Fruit fly (Drosophila melanogaster): ENCODE data around the gene CG45075.

The CG45075 gene

dm6 chr2L:6124815-6125214, 33.6 kb downstream of the CG45075 start, which contains the start of gene Arpc4 (continued):
- TF ChIP-seq CG11456 (GFP tag; IDR thresholded peaks at IDR 0.05) = peak; percentile 83
- no peak for TF ChIP-seq dati (GFP tag; IDR thresholded peaks at IDR 0.05)
- TF ChIP-seq Doc2 (GFP tag; IDR thresholded peaks at IDR 0.05) = no peak
- TF ChIP-seq kah (GFP tag; optimal IDR thresholded peaks at IDR 0.05) = no peak
- TF ChIP-seq CG13894 (tag; optimal IDR thresholded peaks at IDR 0.05) = no peak
- TF ChIP-seq CG2116 (GFP tag; optimal IDR thresholded peaks at IDR 0.05) = peak; percentile 65
- TF ChIP-seq Usf (GFP tag; optimal IDR thresholded peaks at IDR 0.05) = no peak
- TF ChIP-seq Trl (optimal IDR thresholded peaks at IDR 0.05) = no peak
- peak; percentile 54 for TF ChIP-seq Trl (GFP tag; optimal IDR thresholded peaks at IDR 0.05)
- peak; percentile 28; the same call in 1 of the 2 replicates for TF ChIP-seq stc (GFP tag; IDR thresholded peaks at IDR 0.05)
- no peak for TF ChIP-seq CG1832 (GFP tag; optimal IDR thresholded peaks at IDR 0.05)
- no peak for TF ChIP-seq Dfd (GFP tag; optimal IDR thresholded peaks at IDR 0.05)
- TF ChIP-seq Bteb2 (GFP tag; optimal IDR thresholded peaks at IDR 0.05) = peak; percentile 13
- TF ChIP-seq Jarid2 (GFP tag; optimal IDR thresholded peaks at IDR 0.05) = peak; percentile 29
- no peak for TF ChIP-seq wek (GFP tag; optimal IDR thresholded peaks at IDR 0.05)
- no peak for TF ChIP-seq dmrt99B (tag; optimal IDR thresholded peaks at IDR 0.05)
- no peak for TF ChIP-seq ftz-f1 (GFP tag; optimal IDR thresholded peaks at IDR 0.05)
- TF ChIP-seq CG32772 (GFP tag; IDR thresholded peaks at IDR 0.05) = peak; percentile 49
- no peak for TF ChIP-seq Meics (GFP tag; optimal IDR thresholded peaks at IDR 0.05)
- no peak for TF ChIP-seq CG13287 (GFP tag; IDR thresholded peaks at IDR 0.05; ENCODE audit: partially characterized antibody)
- TF ChIP-seq CG16813 (GFP tag; IDR thresholded peaks at IDR 0.05; ENCODE audit: partially characterized antibody) = no peak
- TF ChIP-seq CG1024 (GFP tag; IDR thresholded peaks at IDR 0.05) = peak; percentile 69
- TF ChIP-seq toy (GFP tag; IDR thresholded peaks at IDR 0.05) = no peak
- no peak for TF ChIP-seq Optix (GFP tag; IDR thresholded peaks at IDR 0.05)
- no peak for TF ChIP-seq nau (GFP tag; optimal IDR thresholded peaks at IDR 0.05)
- no peak for TF ChIP-seq Kr (GFP tag; optimal IDR thresholded peaks at IDR 0.05)
- TF ChIP-seq CG15514 (GFP tag; optimal IDR thresholded peaks at IDR 0.05) = peak; percentile 69
- TF ChIP-seq CG9437 (GFP tag; optimal IDR thresholded peaks at IDR 0.05) = no peak
- TF ChIP-seq CG31441 (GFP tag; IDR thresholded peaks at IDR 0.05) = no peak; the same call in 1 of the 2 replicates
- TF ChIP-seq lov (optimal IDR thresholded peaks at IDR 0.05) = no peak
- no peak for TF ChIP-seq lov (GFP tag; IDR thresholded peaks at IDR 0.05)
- peak; percentile 47 for TF ChIP-seq fd96Cb (tag; optimal IDR thresholded peaks at IDR 0.05)
- TF ChIP-seq CG4404 (GFP tag; IDR thresholded peaks at IDR 0.05) = no peak
- peak; percentile 23 for TF ChIP-seq Chrac-16 (GFP tag; optimal IDR thresholded peaks at IDR 0.05)
- TF ChIP-seq ATbp (GFP tag; optimal IDR thresholded peaks at IDR 0.05) = no peak
- TF ChIP-seq CG7786 (GFP tag; optimal IDR thresholded peaks at IDR 0.05) = peak; percentile 53
- peak; percentile 22 for TF ChIP-seq CG12104 (GFP tag; optimal IDR thresholded peaks at IDR 0.05)
- no peak for TF ChIP-seq cg (GFP tag; optimal IDR thresholded peaks at IDR 0.05)
- TF ChIP-seq CG17361 (GFP tag; IDR thresholded peaks at IDR 0.05) = no peak; the same call in 1 of the 3 replicates
- TF ChIP-seq CG1603 (tag; optimal IDR thresholded peaks at IDR 0.05) = peak; percentile 79
- peak; percentile 18 for TF ChIP-seq BEAF-32 (GFP tag; optimal IDR thresholded peaks at IDR 0.05)
- TF ChIP-seq CG18262 (tag; optimal IDR thresholded peaks at IDR 0.05) = no peak
- TF ChIP-seq Mes4 (GFP tag; optimal IDR thresholded peaks at IDR 0.05) = no peak
- no peak for TF ChIP-seq BtbVII (GFP tag; optimal IDR thresholded peaks at IDR 0.05)
- TF ChIP-seq CG17385 (GFP tag; optimal IDR thresholded peaks at IDR 0.05) = peak; percentile 4
- TF ChIP-seq CG3065 (GFP tag; optimal IDR thresholded peaks at IDR 0.05) = no peak
- no peak for TF ChIP-seq PHDP (tag; optimal IDR thresholded peaks at IDR 0.05)
- TF ChIP-seq Mrtf (GFP tag; IDR thresholded peaks at IDR 0.05) = peak; percentile 59; the same call in 1 of the 3 replicates
- no peak for TF ChIP-seq gsb (GFP tag; IDR thresholded peaks at IDR 0.05)
- TF ChIP-seq kay (GFP tag; optimal IDR thresholded peaks at IDR 0.05) = peak; percentile 57
- TF ChIP-seq MBD-R2 (GFP tag; IDR thresholded peaks at IDR 0.05) = peak; percentile 70
- peak; percentile 94 for TF ChIP-seq sd (tag; optimal IDR thresholded peaks at IDR 0.05)

Measured in whole organism, embryonic.